Worm (Caenorhabditis elegans) whole organism, L3 larva: ENCODE measurements around the gene F52H2.5.

Experiments used
- R02D3.7 ChIP-seq: fragments of 150-350 bp; optimal IDR thresholded peaks from 2 replicates; lab custom pipeline; 2014; ENCODE audit warnings: missing biosample characterization, missing genetic modification characterization
- ZK546.5 ChIP-seq: sonication (generic microtip); optimal IDR thresholded peaks from 2 replicates; lab custom pipeline; 2017; ENCODE audit warnings: missing biosample characterization, missing genetic modification characterization
- aly-2 ChIP-seq: fragments of 150-350 bp; optimal IDR thresholded peaks from 2 replicates; lab custom pipeline; 2014; ENCODE audit warnings: missing biosample characterization, missing genetic modification characterization
- ama-1 ChIP-seq: fragments of 150-350 bp; optimal IDR thresholded peaks from 2 replicates; lab custom pipeline; 2018
- ceh-16 ChIP-seq: sonication (generic microtip); optimal IDR thresholded peaks from 2 replicates; lab custom pipeline; 2017; ENCODE audit warnings: missing biosample characterization, missing genetic modification characterization
- ceh-28 ChIP-seq: fragments of 150-350 bp; optimal IDR thresholded peaks from 2 replicates; lab custom pipeline; 2014; ENCODE audit warnings: missing biosample characterization, missing genetic modification reagents, missing genetic modification characterization
- ceh-82 ChIP-seq: fragments of 150-350 bp; optimal IDR thresholded peaks from 2 replicates; lab custom pipeline; 2014; ENCODE audit warnings: missing biosample characterization, missing genetic modification characterization
- ceh-9 ChIP-seq: sonication (generic microtip); optimal IDR thresholded peaks from 2 replicates; lab custom pipeline; 2018; ENCODE audit warnings: missing biosample characterization, missing genetic modification characterization
- daf-12 ChIP-seq: fragments of 150-350 bp; optimal IDR thresholded peaks from 2 replicates; lab custom pipeline; 2014; ENCODE audit warnings: missing biosample characterization, missing genetic modification reagents, missing genetic modification characterization
- egl-27 ChIP-seq: sonication (generic microtip); optimal IDR thresholded peaks from 4 replicates; lab custom pipeline; 2017; ENCODE audit warnings: missing biosample characterization, missing genetic modification reagents, missing genetic modification characterization
- egl-5 ChIP-seq: fragments of 150-350 bp; optimal IDR thresholded peaks from 2 replicates; lab custom pipeline; 2017; ENCODE audit warnings: missing biosample characterization, missing genetic modification reagents, missing genetic modification characterization, inconsistent platforms
- elt-1 ChIP-seq: fragments of 150-350 bp; optimal IDR thresholded peaks from 2 replicates; lab custom pipeline; 2014; ENCODE audit warnings: missing biosample characterization, missing genetic modification characterization
- elt-2 ChIP-seq: sonication (generic microtip); optimal IDR thresholded peaks from 2 replicates; lab custom pipeline; 2016; ENCODE audit warnings: missing genetic modification reagents, mild to moderate bottlenecking, missing genetic modification characterization, missing compliant biosample characterization
- elt-3 ChIP-seq, 3 experiments: fragments of 150-350 bp in 1 of 3; sonication (generic microtip) in 2 of 3; optimal IDR thresholded peaks; 2 replicates in 2 of 3; 4 replicates in 1 of 3; lab custom pipeline; 2014 to 2017; ENCODE audit warnings: missing biosample characterization in 3 of 3, missing genetic modification characterization in 3 of 3
- eor-1 ChIP-seq, 2 experiments: fragments of 150-350 bp; optimal IDR thresholded peaks; 2 replicates each; lab custom pipeline; 2014 to 2018; ENCODE audit warnings: missing biosample characterization in 2 of 2, missing genetic modification characterization in 2 of 2
- fkh-10 ChIP-seq: sonication (generic microtip); optimal IDR thresholded peaks from 2 replicates; lab custom pipeline; 2017; ENCODE audit warnings: missing biosample characterization, missing genetic modification reagents, missing genetic modification characterization
- fkh-2 ChIP-seq: fragments of 150-350 bp; optimal IDR thresholded peaks from 2 replicates; lab custom pipeline; 2014; ENCODE audit warnings: missing biosample characterization, missing genetic modification reagents, missing genetic modification characterization
- fos-1 ChIP-seq: fragments of 150-350 bp; optimal IDR thresholded peaks from 2 replicates; lab custom pipeline; 2014; ENCODE audit warnings: missing biosample characterization, missing genetic modification characterization
- hmg-11 ChIP-seq: sonication (generic microtip); optimal IDR thresholded peaks from 2 replicates; lab custom pipeline; 2016; ENCODE audit warnings: missing genetic modification characterization, missing compliant biosample characterization
- jun-1 ChIP-seq: fragments of 150-350 bp; optimal IDR thresholded peaks from 2 replicates; lab custom pipeline; 2014; ENCODE audit warnings: missing biosample characterization, missing genetic modification reagents, missing genetic modification characterization
- lin-15B ChIP-seq: fragments of 150-350 bp; optimal IDR thresholded peaks from 2 replicates; lab custom pipeline; 2014; ENCODE audit warnings: missing biosample characterization, missing genetic modification characterization
- lin-39 ChIP-seq: fragments of 150-350 bp; optimal IDR thresholded peaks from 2 replicates; lab custom pipeline; 2018; ENCODE audit warnings: missing biosample characterization, missing genetic modification reagents, missing genetic modification characterization
- lsy-12 ChIP-seq: sonication (generic microtip); optimal IDR thresholded peaks from 2 replicates; lab custom pipeline; 2016; ENCODE audit warnings: mild to moderate bottlenecking, missing genetic modification characterization, missing compliant biosample characterization
- mdl-1 ChIP-seq: fragments of 150-350 bp; optimal IDR thresholded peaks from 2 replicates; lab custom pipeline; 2014; ENCODE audit warnings: missing biosample characterization, missing genetic modification characterization
- mml-1 ChIP-seq: fragments of 150-350 bp; sonication (generic microtip); optimal IDR thresholded peaks from 3 replicates; lab custom pipeline; 2014; ENCODE audit warnings: missing biosample characterization, missing genetic modification characterization
- nfya-1 ChIP-seq: sonication (generic microtip); optimal IDR thresholded peaks from 2 replicates; lab custom pipeline; 2017; ENCODE audit warnings: missing genetic modification characterization, mild to moderate bottlenecking, missing compliant biosample characterization, antibody characterized with exemption, moderate library complexity; ENCODE audit not compliant: insufficient read depth
- nhr-11 ChIP-seq: fragments of 150-350 bp; optimal IDR thresholded peaks from 2 replicates; lab custom pipeline; 2014; ENCODE audit warnings: missing biosample characterization, missing genetic modification characterization
- nhr-12 ChIP-seq: fragments of 150-350 bp; optimal IDR thresholded peaks from 2 replicates; lab custom pipeline; 2014; ENCODE audit warnings: missing biosample characterization, missing genetic modification characterization
- nhr-23 ChIP-seq: fragments of 150-350 bp; optimal IDR thresholded peaks from 2 replicates; lab custom pipeline; 2014; ENCODE audit warnings: missing biosample characterization, missing genetic modification reagents, missing genetic modification characterization
- nhr-237 ChIP-seq: fragments of 150-350 bp; optimal IDR thresholded peaks from 2 replicates; lab custom pipeline; 2014; ENCODE audit warnings: missing biosample characterization, missing genetic modification characterization
- nhr-25 ChIP-seq: sonication (generic microtip); optimal IDR thresholded peaks from 2 replicates; lab custom pipeline; 2017; ENCODE audit warnings: missing biosample characterization, missing genetic modification characterization
- nhr-28 ChIP-seq: fragments of 150-350 bp; optimal IDR thresholded peaks from 2 replicates; lab custom pipeline; 2014; ENCODE audit warnings: missing biosample characterization, missing genetic modification characterization
- nhr-43 ChIP-seq: sonication (generic microtip); optimal IDR thresholded peaks from 2 replicates; lab custom pipeline; 2016; ENCODE audit warnings: mild to moderate bottlenecking, missing genetic modification characterization, missing compliant biosample characterization; ENCODE audit not compliant: poor library complexity, severe bottlenecking
- nhr-67 ChIP-seq: fragments of 150-350 bp; optimal IDR thresholded peaks from 2 replicates; lab custom pipeline; 2014; ENCODE audit warnings: missing biosample characterization, missing genetic modification characterization
- nhr-76 ChIP-seq: fragments of 150-350 bp; sonication (generic microtip); optimal IDR thresholded peaks from 5 replicates; lab custom pipeline; 2014; ENCODE audit warnings: missing biosample characterization, missing genetic modification characterization
- nhr-77 ChIP-seq: fragments of 150-350 bp; optimal IDR thresholded peaks from 2 replicates; lab custom pipeline; 2014; ENCODE audit warnings: missing biosample characterization, missing genetic modification characterization
- pha-4 ChIP-seq: fragments of 150-350 bp; optimal IDR thresholded peaks from 2 replicates; lab custom pipeline; 2014; ENCODE audit warnings: missing biosample characterization, missing genetic modification reagents, missing genetic modification characterization
- pqm-1 ChIP-seq: fragments of 150-350 bp; optimal IDR thresholded peaks from 2 replicates; lab custom pipeline; 2017; ENCODE audit warnings: missing biosample characterization, missing genetic modification characterization, inconsistent platforms
- sea-2 ChIP-seq: fragments of 150-350 bp; sonication (generic microtip); optimal IDR thresholded peaks from 4 replicates; lab custom pipeline; 2014; ENCODE audit warnings: missing biosample characterization, missing genetic modification reagents, missing genetic modification characterization
- skn-1 ChIP-seq: fragments of 150-350 bp; optimal IDR thresholded peaks from 2 replicates; lab custom pipeline; 2014; ENCODE audit warnings: missing biosample characterization, missing genetic modification characterization
- snpc-4 ChIP-seq: fragments of 150-350 bp; optimal IDR thresholded peaks from 2 replicates; lab custom pipeline; 2014; ENCODE audit warnings: missing biosample characterization, missing genetic modification characterization
- tbx-2 ChIP-seq: sonication (generic microtip); optimal IDR thresholded peaks from 2 replicates; lab custom pipeline; 2016; ENCODE audit warnings: mild to moderate bottlenecking, missing genetic modification characterization, missing compliant biosample characterization
- unc-39 ChIP-seq: sonication (generic microtip); optimal IDR thresholded peaks from 4 replicates; lab custom pipeline; 2017; ENCODE audit warnings: missing biosample characterization, missing genetic modification characterization
- unc-62 ChIP-seq: fragments of 150-350 bp; sonication (generic microtip); optimal IDR thresholded peaks from 4 replicates; lab custom pipeline; 2014; ENCODE audit warnings: missing biosample characterization, missing genetic modification reagents, missing genetic modification characterization
- zag-1 ChIP-seq: fragments of 150-350 bp; optimal IDR thresholded peaks from 2 replicates; lab custom pipeline; 2014; ENCODE audit warnings: missing biosample characterization, missing genetic modification characterization
- ztf-11 ChIP-seq: fragments of 150-350 bp; optimal IDR thresholded peaks from 2 replicates; lab custom pipeline; 2014; ENCODE audit warnings: missing biosample characterization, missing genetic modification characterization
- ztf-4 ChIP-seq: fragments of 150-350 bp; optimal IDR thresholded peaks from 2 replicates; lab custom pipeline; 2014; ENCODE audit warnings: missing biosample characterization, missing genetic modification characterization

Gene F52H2.5

DNA sequence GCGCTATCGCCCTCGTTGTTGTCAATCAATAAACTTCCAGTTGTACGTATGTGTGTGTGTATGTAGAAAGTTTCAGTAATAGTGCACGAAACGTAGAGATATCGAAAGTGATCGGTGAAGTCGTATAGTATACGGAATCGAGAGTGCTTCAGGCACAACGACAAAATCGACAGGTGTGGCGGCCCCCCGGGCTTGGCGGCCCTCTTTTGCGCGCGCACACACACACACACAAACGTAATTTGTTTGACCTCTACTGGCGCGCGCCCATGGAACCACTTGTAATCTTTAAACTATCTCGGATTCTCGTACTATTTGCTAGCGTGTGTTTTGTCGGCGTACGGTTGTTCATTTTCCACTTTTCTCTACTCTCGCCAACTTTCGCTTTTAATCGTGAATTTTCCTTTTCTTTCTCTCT, 31.7 kb upstream of the F52H2.5 start:
- TF ChIP-seq lsy-12 (tag; lab: Kevin White, UChicago) = peak; percentile 53
- peak; percentile 40 for TF ChIP-seq jun-1
- no peak for TF ChIP-seq unc-62 (GFP tag; lab: Kevin White, UChicago)
- no peak for TF ChIP-seq snpc-4 (tag; lab: Kevin White, UChicago)
- TF ChIP-seq nhr-237 = no peak
- TF ChIP-seq nhr-43 (tag; lab: Kevin White, UChicago) = peak; percentile 68
- TF ChIP-seq daf-12 (tag; lab: Kevin White, UChicago) = no peak
- TF ChIP-seq aly-2 (tag; lab: Kevin White, UChicago) = no peak
- TF ChIP-seq lin-39 (tag; lab: Kevin White, UChicago) = peak; percentile 64
- no peak for TF ChIP-seq nhr-28 (tag; lab: Kevin White, UChicago)
- no peak for TF ChIP-seq ZK546.5 (tag; lab: Kevin White, UChicago)
- TF ChIP-seq elt-2 = peak; percentile 41
- peak; percentile 7 for TF ChIP-seq tbx-2 (tag; lab: Kevin White, UChicago)
- TF ChIP-seq nfya-1 (tag; lab: Kevin White, UChicago) = peak; percentile 38
- no peak for TF ChIP-seq lin-15B (tag; lab: Kevin White, UChicago)
- TF ChIP-seq ama-1 (lab: Kevin White, UChicago) = no peak
- TF ChIP-seq unc-39 (tag; lab: Kevin White, UChicago) = no peak
- no peak for TF ChIP-seq R02D3.7
- TF ChIP-seq ceh-9 (tag; lab: Kevin White, UChicago) = no peak
- TF ChIP-seq nhr-23 (tag; lab: Kevin White, UChicago) = peak; percentile 87
- TF ChIP-seq egl-5 (tag; lab: Kevin White, UChicago) = no peak
- no peak for TF ChIP-seq fkh-2 (tag; lab: Kevin White, UChicago)
- TF ChIP-seq ceh-28 = peak; percentile 62
- TF ChIP-seq nhr-67 = no peak
- peak; percentile 67 for TF ChIP-seq hmg-11 (tag; lab: Kevin White, UChicago)
- TF ChIP-seq egl-27 (tag; lab: Kevin White, UChicago) = no peak
- peak; percentile 90 for TF ChIP-seq nhr-25 (tag; lab: Kevin White, UChicago)
- TF ChIP-seq eor-1 (tag; optimal IDR thresholded peaks at IDR 0.05; lab: Kevin White, UChicago) = no peak
- peak; percentile 42 for TF ChIP-seq ztf-4 (tag; lab: Kevin White, UChicago)
- TF ChIP-seq nhr-12 (tag; lab: Kevin White, UChicago) = no peak
- no peak for TF ChIP-seq ceh-82 (tag; lab: Kevin White, UChicago)
- TF ChIP-seq sea-2 (GFP tag; lab: Kevin White, UChicago) = no peak
- TF ChIP-seq fos-1 (tag; lab: Kevin White, UChicago) = peak; percentile 17
- TF ChIP-seq ceh-16 (tag; lab: Kevin White, UChicago) = no peak
- no peak for TF ChIP-seq nhr-11 (tag; lab: Kevin White, UChicago)
- TF ChIP-seq fkh-10 (GFP tag; lab: Kevin White, UChicago) = no peak
- TF ChIP-seq pha-4 = peak; percentile 50
- no peak for TF ChIP-seq nhr-77 (tag; lab: Kevin White, UChicago)
- no peak for TF ChIP-seq mdl-1
- TF ChIP-seq nhr-76 (tag; lab: Kevin White, UChicago) = no peak
- no peak for TF ChIP-seq skn-1 (tag; lab: Kevin White, UChicago)
- TF ChIP-seq mml-1 (tag; lab: Kevin White, UChicago) = no peak
- no peak for TF ChIP-seq ztf-11
- no peak for TF ChIP-seq elt-1
- no peak for TF ChIP-seq zag-1 (tag; lab: Kevin White, UChicago)
- no peak for TF ChIP-seq elt-3 (tag; optimal IDR thresholded peaks at IDR 0.05; lab: Kevin White, UChicago)
- TF ChIP-seq pqm-1 (tag; lab: Kevin White, UChicago) = no peak
